Fruit fly (Drosophila melanogaster) whole organism, embryonic: ENCODE data around the gene CG32087.
A peak's percentile ranks its signal among the peaks of the same experiment; 100 is the strongest.

Experiments used
- CG10267 ChIP-seq: fragments of 200-800 bp; sonication (Bioruptor generic); optimal IDR thresholded peaks from 2 replicates; lab custom pipeline; 2018; ENCODE audit warnings: missing biosample characterization, mild to moderate bottlenecking, missing genetic modification characterization, moderate library complexity
- CG10321 ChIP-seq: fragments of 200-800 bp; sonication (Bioruptor generic); IDR thresholded peaks from 2 replicates; pipeline ENCODE4 v1.3.6; 2022; ENCODE audit warnings: missing biosample characterization, missing genetic modification characterization
- CG11695 ChIP-seq: fragments of 200-800 bp; sonication (Bioruptor generic); IDR thresholded peaks from 3 replicates; pipeline ENCODE4 v1.3.6; 2022; ENCODE audit warnings: missing biosample characterization, missing genetic modification characterization
- CG11723 ChIP-seq: fragments of 200-800 bp; sonication (Bioruptor generic); optimal IDR thresholded peaks from 2 replicates; lab custom pipeline; 2017; ENCODE audit warnings: missing biosample characterization, mild to moderate bottlenecking, missing genetic modification characterization
- CG17829 ChIP-seq: fragments of 200-800 bp; optimal IDR thresholded peaks from 2 replicates; lab custom pipeline; 2019; ENCODE audit warnings: missing biosample characterization, mild to moderate bottlenecking, missing genetic modification characterization, moderate library complexity
- CG18619 ChIP-seq: fragments of 200-800 bp; sonication (Bioruptor generic); optimal IDR thresholded peaks from 3 replicates; lab custom pipeline; 2017; ENCODE audit warnings: missing biosample characterization, mild to moderate bottlenecking, missing genetic modification characterization
- CG2678 ChIP-seq: fragments of 200-800 bp; sonication (Bioruptor generic); optimal IDR thresholded peaks from 3 replicates; lab custom pipeline; 2019; ENCODE audit warnings: missing biosample characterization, mild to moderate bottlenecking, missing genetic modification characterization, moderate library complexity
- CG4707 ChIP-seq: fragments of 200-800 bp; sonication (Bioruptor generic); optimal IDR thresholded peaks from 2 replicates; lab custom pipeline; 2018; ENCODE audit warnings: missing biosample characterization, mild to moderate bottlenecking, missing genetic modification characterization, moderate library complexity
- CG6254 ChIP-seq: fragments of 200-800 bp; sonication (Bioruptor generic); optimal IDR thresholded peaks from 3 replicates; lab custom pipeline; 2017; ENCODE audit warnings: mild to moderate bottlenecking, missing biosample characterization, missing genetic modification reagents, missing genetic modification characterization
- CG6654 ChIP-seq: fragments of 200-800 bp; sonication (Bioruptor generic); optimal IDR thresholded peaks from 2 replicates; lab custom pipeline; 2017; ENCODE audit warnings: missing biosample characterization, mild to moderate bottlenecking, missing genetic modification characterization
- CG7745 ChIP-seq: fragments of 200-800 bp; sonication (Bioruptor generic); optimal IDR thresholded peaks from 2 replicates; lab custom pipeline; 2018; ENCODE audit warnings: missing biosample characterization, mild to moderate bottlenecking, missing genetic modification characterization, moderate library complexity
- CG7928 ChIP-seq: fragments of 200-800 bp; sonication (Bioruptor generic); optimal IDR thresholded peaks from 2 replicates; lab custom pipeline; 2017; ENCODE audit warnings: missing biosample characterization, mild to moderate bottlenecking, missing genetic modification characterization
- CG8281 ChIP-seq: fragments of 200-800 bp; sonication (Bioruptor generic); optimal IDR thresholded peaks from 2 replicates; lab custom pipeline; 2018; ENCODE audit warnings: missing biosample characterization, mild to moderate bottlenecking, missing genetic modification characterization, moderate library complexity
- CG8359 ChIP-seq: fragments of 200-800 bp; sonication (Bioruptor generic); optimal IDR thresholded peaks from 2 replicates; lab custom pipeline; 2017; ENCODE audit warnings: missing biosample characterization, mild to moderate bottlenecking, missing genetic modification characterization, borderline replicate concordance
- CG9215 ChIP-seq: fragments of 200-800 bp; sonication (Bioruptor generic); IDR thresholded peaks from 2 replicates; pipeline ENCODE4 v1.3.6; 2022; ENCODE audit warnings: missing biosample characterization, missing genetic modification characterization
- Camta ChIP-seq: fragments of 200-800 bp; sonication (Bioruptor generic); optimal IDR thresholded peaks from 2 replicates; lab custom pipeline; 2016; ENCODE audit warnings: missing biosample characterization, missing genetic modification characterization
- E2f2 ChIP-seq: fragments of 200-800 bp; sonication (Bioruptor generic); IDR thresholded peaks from 2 replicates; pipeline ENCODE4 v1.3.6; 2022; ENCODE audit warnings: missing biosample characterization, missing genetic modification characterization
- Elba2 ChIP-seq: fragments of 200-800 bp; sonication (Bioruptor generic); optimal IDR thresholded peaks from 3 replicates; lab custom pipeline; 2016; ENCODE audit warnings: missing biosample characterization, missing genetic modification characterization
- HmgD ChIP-seq: fragments of 200-800 bp; sonication (Bioruptor generic); optimal IDR thresholded peaks from 3 replicates; lab custom pipeline; 2016; ENCODE audit warnings: missing biosample characterization, missing genetic modification characterization
- Jarid2 ChIP-seq: fragments of 200-800 bp; sonication (Bioruptor generic); optimal IDR thresholded peaks from 3 replicates; lab custom pipeline; 2017; ENCODE audit warnings: mild to moderate bottlenecking, missing biosample characterization, missing genetic modification reagents, missing genetic modification characterization
- Mrtf ChIP-seq: fragments of 200-800 bp; sonication (Bioruptor generic); IDR thresholded peaks from 3 replicates; pipeline ENCODE4 v1.3.6; 2022; ENCODE audit warnings: missing biosample characterization, missing genetic modification characterization
- Myb ChIP-seq: fragments of 200-800 bp; sonication (Bioruptor generic); optimal IDR thresholded peaks from 2 replicates; lab custom pipeline; 2016; ENCODE audit warnings: missing biosample characterization, missing genetic modification characterization
- NFAT ChIP-seq: fragments of 200-800 bp; sonication (Bioruptor generic); IDR thresholded peaks from 2 replicates; pipeline ENCODE4 v1.3.6; 2022; ENCODE audit warnings: missing biosample characterization, missing genetic modification characterization
- Opbp ChIP-seq: fragments of 200-800 bp; sonication (Bioruptor generic); IDR thresholded peaks from 3 replicates; pipeline ENCODE4 v1.3.6; 2022; ENCODE audit warnings: missing biosample characterization, missing genetic modification characterization; ENCODE audit not compliant: partially characterized antibody
- Side ChIP-seq: fragments of 200-800 bp; sonication (Bioruptor generic); optimal IDR thresholded peaks from 2 replicates; lab custom pipeline; 2016; ENCODE audit warnings: missing biosample characterization, missing genetic modification characterization
- Six4 ChIP-seq: fragments of 200-800 bp; sonication (Bioruptor generic); optimal IDR thresholded peaks from 2 replicates; lab custom pipeline; 2016; ENCODE audit warnings: missing biosample characterization, missing genetic modification characterization
- Taf1 ChIP-seq: fragments of 200-800 bp; sonication (Bioruptor generic); IDR thresholded peaks from 2 replicates; pipeline ENCODE4 v1.3.6; 2022; ENCODE audit warnings: missing biosample characterization, missing genetic modification characterization
- bowl ChIP-seq: fragments of 200-800 bp; sonication (Bioruptor generic); IDR thresholded peaks from 2 replicates; pipeline ENCODE4 v1.3.6; 2022; ENCODE audit warnings: missing biosample characterization, missing genetic modification characterization
- bsh ChIP-seq, 2 experiments: fragments of 200-800 bp; sonication (Bioruptor generic); optimal IDR thresholded peaks; 2 replicates each; lab custom pipeline; 2017 to 2018; ENCODE audit warnings: mild to moderate bottlenecking in 2 of 2, missing biosample characterization in 2 of 2, missing genetic modification characterization in 2 of 2, moderate library complexity in 1 of 2
- caup ChIP-seq: fragments of 200-800 bp; sonication (Bioruptor generic); optimal IDR thresholded peaks from 3 replicates; lab custom pipeline; 2017; ENCODE audit warnings: missing biosample characterization, mild to moderate bottlenecking, missing genetic modification characterization, moderate library complexity; ENCODE audit not compliant: severe bottlenecking
- crol ChIP-seq: fragments of 200-800 bp; sonication (Bioruptor generic); IDR thresholded peaks from 2 replicates; pipeline ENCODE4 v1.3.6; 2022; ENCODE audit warnings: missing biosample characterization, missing genetic modification characterization
- cwo ChIP-seq: fragments of 200-800 bp; sonication (Bioruptor generic); optimal IDR thresholded peaks from 3 replicates; lab custom pipeline; 2017; ENCODE audit warnings: missing biosample characterization, missing genetic modification characterization, mild to moderate bottlenecking, moderate library complexity, missing genetic modification reagents
- dati ChIP-seq: fragments of 200-800 bp; sonication (Bioruptor generic); IDR thresholded peaks from 2 replicates; pipeline ENCODE4 v1.3.6; 2022; ENCODE audit warnings: missing biosample characterization, missing genetic modification characterization
- en ChIP-seq: fragments of 200-800 bp; sonication (Bioruptor generic); optimal IDR thresholded peaks from 2 replicates; lab custom pipeline; 2016; ENCODE audit warnings: missing biosample characterization, missing genetic modification characterization
- eve ChIP-seq, 2 experiments: fragments of >200 bp; optimal IDR thresholded peaks; 2 replicates each; lab custom pipeline; 2017; ENCODE audit warnings: missing biosample characterization in 2 of 2, missing genetic modification characterization in 2 of 2
- exex ChIP-seq: fragments of 200-800 bp; sonication (Bioruptor generic); optimal IDR thresholded peaks from 4 replicates; lab custom pipeline; 2018; ENCODE audit warnings: missing biosample characterization, mild to moderate bottlenecking, missing genetic modification characterization, moderate library complexity
- fd96Cb ChIP-seq: fragments of 200-800 bp; sonication (Bioruptor generic); optimal IDR thresholded peaks from 2 replicates; lab custom pipeline; 2018; ENCODE audit warnings: missing biosample characterization, mild to moderate bottlenecking, missing genetic modification characterization, moderate library complexity
- fru ChIP-seq: fragments of >200 bp; optimal IDR thresholded peaks from 2 replicates; lab custom pipeline; 2017
- jumu ChIP-seq: fragments of 200-800 bp; sonication (Bioruptor generic); optimal IDR thresholded peaks from 3 replicates; lab custom pipeline; 2016; ENCODE audit warnings: missing biosample characterization, missing genetic modification characterization
- ken ChIP-seq: fragments of 200-800 bp; sonication (Bioruptor generic); IDR thresholded peaks from 3 replicates; pipeline ENCODE4 v1.3.6; 2022; ENCODE audit warnings: missing biosample characterization, missing genetic modification characterization
- luna ChIP-seq: fragments of 200-800 bp; sonication (Bioruptor generic); optimal IDR thresholded peaks from 2 replicates; lab custom pipeline; 2016; ENCODE audit warnings: missing biosample characterization, missing genetic modification characterization
- mirr ChIP-seq: fragments of 200-800 bp; sonication (Bioruptor generic); optimal IDR thresholded peaks from 3 replicates; lab custom pipeline; 2018; ENCODE audit warnings: missing biosample characterization, mild to moderate bottlenecking, missing genetic modification characterization
- nerfin-2 ChIP-seq: fragments of 200-800 bp; sonication (Bioruptor generic); IDR thresholded peaks from 2 replicates; pipeline ENCODE4 v1.3.6; 2022; ENCODE audit warnings: missing biosample characterization, missing genetic modification characterization; ENCODE audit not compliant: partially characterized antibody
- pnt ChIP-seq: fragments of 200-800 bp; sonication (Bioruptor generic); optimal IDR thresholded peaks from 3 replicates; lab custom pipeline; 2016; ENCODE audit warnings: missing biosample characterization, missing genetic modification characterization
- sisA ChIP-seq: fragments of 200-800 bp; sonication (Bioruptor generic); IDR thresholded peaks from 2 replicates; pipeline ENCODE4 v1.3.6; 2022; ENCODE audit warnings: missing biosample characterization, missing genetic modification characterization
- slou ChIP-seq: fragments of 200-800 bp; sonication (Bioruptor generic); optimal IDR thresholded peaks from 3 replicates; lab custom pipeline; 2016; ENCODE audit warnings: missing biosample characterization, missing genetic modification characterization
- stc ChIP-seq: fragments of 200-800 bp; sonication (Bioruptor generic); IDR thresholded peaks from 2 replicates; pipeline ENCODE4 v1.3.6; 2022; ENCODE audit warnings: missing biosample characterization, missing genetic modification characterization
- tin ChIP-seq: fragments of 200-800 bp; sonication (Bioruptor generic); optimal IDR thresholded peaks from 3 replicates; lab custom pipeline; 2016; ENCODE audit warnings: missing biosample characterization, missing genetic modification characterization
- tx ChIP-seq: fragments of 200-800 bp; sonication (Bioruptor generic); optimal IDR thresholded peaks from 2 replicates; lab custom pipeline; 2016; ENCODE audit warnings: missing biosample characterization, missing genetic modification characterization
- usp ChIP-seq: fragments of >200 bp; optimal IDR thresholded peaks from 2 replicates; lab custom pipeline; 2017; ENCODE audit warnings: missing biosample characterization, missing genetic modification characterization

Gene CG32087

dm6 chr3L:11683819-11684521, 48.0 kb upstream of the CG32087 start, which contains the start of gene Sugb (continued):
- peak; percentile 7 for TF ChIP-seq Camta (GFP tag; lab: Kevin White, UChicago)
- TF ChIP-seq sisA (GFP tag; lab: Robert Waterston, UW), result no peak; the same call in 1 of the 2 replicates
- TF ChIP-seq Myb, result peak; percentile 41
- no peak for TF ChIP-seq CG8281
- TF ChIP-seq exex (tag; lab: Kevin White, UChicago), result peak; percentile 79
- TF ChIP-seq crol (GFP tag; lab: Robert Waterston, UW), result no peak
- no peak for TF ChIP-seq dati
- TF ChIP-seq nerfin-2, result no peak
- TF ChIP-seq bowl (GFP tag; lab: Robert Waterston, UW), result no peak
- TF ChIP-seq ken (GFP tag; lab: Robert Waterston, UW), result 0 out of 3 replicates have a peak, but pooled peaks have one; percentile 20
- peak; percentile 35 for TF ChIP-seq CG10267 (tag; lab: Kevin White, UChicago)
- TF ChIP-seq CG11695 (GFP tag; lab: Robert Waterston, UW), result peak; percentile 41; the same call in 1 of the 3 replicates
- TF ChIP-seq pnt (GFP tag; lab: Kevin White, UChicago), result peak; percentile 34
- peak; percentile 66 for TF ChIP-seq caup
- TF ChIP-seq Mrtf (GFP tag; lab: Robert Waterston, UW), result no peak
- no peak for TF ChIP-seq luna (GFP tag; lab: Kevin White, UChicago)
- TF ChIP-seq Taf1, result no peak
- TF ChIP-seq jumu (GFP tag; lab: Kevin White, UChicago), result peak; percentile 5
- TF ChIP-seq Six4 (GFP tag; lab: Kevin White, UChicago), result no peak
- TF ChIP-seq Elba2 (GFP tag; lab: Kevin White, UChicago), result peak; percentile 0
- TF ChIP-seq CG2678 (tag; lab: Kevin White, UChicago), result peak; percentile 68
- peak; percentile 50 for TF ChIP-seq E2f2 (GFP tag; lab: Robert Waterston, UW)
- no peak for TF ChIP-seq CG10321
- TF ChIP-seq tin, result peak; percentile 50
- peak; percentile 0 for TF ChIP-seq CG6254 (GFP tag; lab: Kevin White, UChicago)
- TF ChIP-seq HmgD (GFP tag; lab: Kevin White, UChicago), result no peak
- TF ChIP-seq CG9215 (GFP tag; lab: Robert Waterston, UW), result no peak
- peak; percentile 56 for TF ChIP-seq Jarid2 (GFP tag; lab: Kevin White, UChicago)
- peak; percentile 54 for TF ChIP-seq CG18619 (GFP tag; lab: Kevin White, UChicago)
- TF ChIP-seq mirr (GFP tag; lab: Kevin White, UChicago), result peak; percentile 61
- peak; percentile 46 for TF ChIP-seq Side (GFP tag; lab: Kevin White, UChicago)
- TF ChIP-seq NFAT (GFP tag; lab: Robert Waterston, UW), result peak; percentile 77
- peak; percentile 30; the same call in 1 of the 3 replicates for TF ChIP-seq Opbp (GFP tag; lab: Robert Waterston, UW)
- no peak for TF ChIP-seq usp (GFP tag; lab: Kevin White, UChicago)
- peak; percentile 3 for TF ChIP-seq en (GFP tag; lab: Kevin White, UChicago)
- peak; percentile 37 to 65 for TF ChIP-seq bsh (GFP tag; optimal IDR thresholded peaks at IDR 0.05; lab: Kevin White, UChicago)
- TF ChIP-seq CG17829 (tag; lab: Kevin White, UChicago), result peak; percentile 58
- TF ChIP-seq CG7928, result no peak
- TF ChIP-seq tx (GFP tag; lab: Kevin White, UChicago), result no peak
- no peak for TF ChIP-seq CG7745 (tag; lab: Kevin White, UChicago)
- peak; percentile 61 for TF ChIP-seq CG11723
- TF ChIP-seq CG8359, result no peak
- TF ChIP-seq eve (GFP tag; optimal IDR thresholded peaks at IDR 0.05; lab: Kevin White, UChicago), result no peak
- TF ChIP-seq cwo (GFP tag; lab: Kevin White, UChicago), result no peak
- no peak for TF ChIP-seq fru (lab: Kevin White, UChicago)
- no peak for TF ChIP-seq fd96Cb (tag; lab: Kevin White, UChicago)
- TF ChIP-seq slou (GFP tag; lab: Kevin White, UChicago), result no peak
- TF ChIP-seq CG6654, result no peak
- TF ChIP-seq stc, result no peak; the same call in 1 of the 2 replicates
- no peak for TF ChIP-seq CG4707
